Fruit fly (Drosophila melanogaster): ENCODE data around the gene Cnx99A.
A peak's percentile ranks its signal among the peaks of the same experiment; 100 is the strongest.

The Cnx99A gene

DNA sequence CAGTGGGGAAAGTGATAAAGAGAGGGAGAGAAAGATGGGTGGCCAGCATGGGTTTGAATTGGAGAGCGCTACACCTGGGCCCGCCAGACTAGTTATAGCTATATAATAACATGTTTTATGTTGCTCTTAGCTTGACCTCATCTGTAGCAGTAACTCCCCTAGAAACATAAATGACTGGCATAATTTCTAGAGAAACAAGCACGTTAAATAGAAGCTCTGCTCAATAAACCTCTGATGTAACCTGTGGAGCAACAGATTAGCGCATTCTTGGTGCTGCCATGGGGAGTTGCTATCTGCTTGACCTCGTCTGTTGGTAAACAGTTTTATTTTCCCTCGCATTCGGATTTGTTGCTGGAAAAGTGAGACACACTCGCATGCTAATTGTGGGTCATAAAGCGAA is 771 bp downstream of the Cnx99A start (continued):
- TF ChIP-seq CG12299 (tag; optimal IDR thresholded peaks at IDR 0.05) (peak; percentile 45), ham (GFP tag; IDR thresholded peaks at IDR 0.05) (no peak), gfzf (GFP tag; optimal IDR thresholded peaks at IDR 0.05) (no peak), gro (GFP tag; optimal IDR thresholded peaks at IDR 0.05) (no peak), Fer1 (GFP tag; optimal IDR thresholded peaks at IDR 0.05) (peak; percentile 60), esg (GFP tag; conservative IDR thresholded peaks at IDR 0.05) (peak; percentile 37; the same call in 1 of the 2 replicates), slou (GFP tag; optimal IDR thresholded peaks at IDR 0.05) (no peak), Dek (tag; optimal IDR thresholded peaks at IDR 0.05) (peak; percentile 44), CG1647 (GFP tag; optimal IDR thresholded peaks at IDR 0.05) (no peak), Dp (GFP tag; optimal IDR thresholded peaks at IDR 0.05) (no peak), CkIIα-i1 (GFP tag; IDR thresholded peaks at IDR 0.05) (no peak), unpg (GFP tag; optimal IDR thresholded peaks at IDR 0.05) (peak; percentile 75), kah (GFP tag; optimal IDR thresholded peaks at IDR 0.05) (peak; percentile 48), Meics (GFP tag; optimal IDR thresholded peaks at IDR 0.05) (peak; percentile 68), eyg (GFP tag; optimal IDR thresholded peaks at IDR 0.05) (no peak), H15 (GFP tag; IDR thresholded peaks at IDR 0.05) (no peak; the same call in 2 of the 3 replicates), Hand (GFP tag; optimal IDR thresholded peaks at IDR 0.05) (no peak), pfk (GFP tag; optimal IDR thresholded peaks at IDR 0.05) (no peak), B-H1 (GFP tag; IDR thresholded peaks at IDR 0.05) (no peak), CG6854 (GFP tag; optimal IDR thresholded peaks at IDR 0.05) (no peak), NfI (GFP tag; optimal IDR thresholded peaks at IDR 0.05) (peak; percentile 51), HmgD (GFP tag; optimal IDR thresholded peaks at IDR 0.05) (no peak), CG14014 (GFP tag; IDR thresholded peaks at IDR 0.05) (peak; percentile 70), CG12942 (GFP tag; optimal IDR thresholded peaks at IDR 0.05) (peak; percentile 39), CG17359 (tag; optimal IDR thresholded peaks at IDR 0.05) (peak; percentile 76), NC2α (GFP tag; optimal IDR thresholded peaks at IDR 0.05) (no peak), chn (GFP tag; optimal IDR thresholded peaks at IDR 0.05) (peak; percentile 45), Dip2 (GFP tag; IDR thresholded peaks at IDR 0.05) (no peak), tgo (GFP tag; IDR thresholded peaks at IDR 0.05) (peak; percentile 54; the same call in 2 of the 3 replicates), ATbp (GFP tag; optimal IDR thresholded peaks at IDR 0.05) (peak; percentile 81), Ets65A (GFP tag) (peak; percentile 66), CG10565 (GFP tag; optimal IDR thresholded peaks at IDR 0.05) (no peak), trem (tag; optimal IDR thresholded peaks at IDR 0.05) (peak; percentile 60), unc-4 (GFP tag; IDR thresholded peaks at IDR 0.05; ENCODE audit: partially characterized antibody) (no peak), Dref (GFP tag; IDR thresholded peaks at IDR 0.05) (no peak), wor (GFP tag; IDR thresholded peaks at IDR 0.05) (peak; percentile 60), CG18619 (GFP tag; optimal IDR thresholded peaks at IDR 0.05) (peak; percentile 18), Oli (tag; optimal IDR thresholded peaks at IDR 0.05) (peak; percentile 78), tna (GFP tag; IDR thresholded peaks at IDR 0.05; ENCODE audit: partially characterized antibody) (no peak), CG8290 (GFP tag; optimal IDR thresholded peaks at IDR 0.05) (no peak), CG8290 (tag; optimal IDR thresholded peaks at IDR 0.05) (peak in 1 of 2 experiments; percentile 73), CG7556 (GFP tag; optimal IDR thresholded peaks at IDR 0.05) (peak; percentile 42), Spps (tag; optimal IDR thresholded peaks at IDR 0.05) (peak; percentile 43), NFAT (GFP tag; IDR thresholded peaks at IDR 0.05) (peak; percentile 22; the same call in 1 of the 2 replicates), so (GFP tag; IDR thresholded peaks at IDR 0.05) (peak; percentile 19; the same call in 1 of the 3 replicates), lola (GFP tag; optimal IDR thresholded peaks at IDR 0.05) (peak in 1 of 3 experiments; percentile 44), CG4424 (GFP tag; optimal IDR thresholded peaks at IDR 0.05) (peak; percentile 70), CG7786 (GFP tag; optimal IDR thresholded peaks at IDR 0.05) (peak; percentile 58), Mad (GFP tag; optimal IDR thresholded peaks at IDR 0.05) (no peak), CTCF (GFP tag; optimal IDR thresholded peaks at IDR 0.05) (peak; percentile 16), CG32772 (GFP tag; IDR thresholded peaks at IDR 0.05) (peak; percentile 59), CG34224 (GFP tag; IDR thresholded peaks at IDR 0.05; ENCODE audit: partially characterized antibody) (no peak)
